Worm (Caenorhabditis elegans) whole organism, L3 larva: ENCODE measurements around the gene mvb-12.

Experiments
- R02D3.7 ChIP-seq: fragments of 150-350 bp; optimal IDR thresholded peaks from 2 replicates; lab custom pipeline; 2014; ENCODE audit warnings: missing biosample characterization, missing genetic modification characterization
- ceh-16 ChIP-seq: sonication (generic microtip); optimal IDR thresholded peaks from 2 replicates; lab custom pipeline; 2017; ENCODE audit warnings: missing biosample characterization, missing genetic modification characterization
- egl-27 ChIP-seq: sonication (generic microtip); optimal IDR thresholded peaks from 4 replicates; lab custom pipeline; 2017; ENCODE audit warnings: missing biosample characterization, missing genetic modification reagents, missing genetic modification characterization
- elt-2 ChIP-seq: sonication (generic microtip); optimal IDR thresholded peaks from 2 replicates; lab custom pipeline; 2016; ENCODE audit warnings: missing genetic modification reagents, mild to moderate bottlenecking, missing genetic modification characterization, missing compliant biosample characterization
- elt-3 ChIP-seq, 3 experiments: fragments of 150-350 bp in 1 of 3; sonication (generic microtip) in 2 of 3; optimal IDR thresholded peaks; 2 replicates in 2 of 3; 4 replicates in 1 of 3; lab custom pipeline; 2014 to 2017; ENCODE audit warnings: missing biosample characterization in 3 of 3, missing genetic modification characterization in 3 of 3
- lin-15B ChIP-seq: fragments of 150-350 bp; optimal IDR thresholded peaks from 2 replicates; lab custom pipeline; 2014; ENCODE audit warnings: missing biosample characterization, missing genetic modification characterization
- nhr-12 ChIP-seq: fragments of 150-350 bp; optimal IDR thresholded peaks from 2 replicates; lab custom pipeline; 2014; ENCODE audit warnings: missing biosample characterization, missing genetic modification characterization
- nhr-237 ChIP-seq: fragments of 150-350 bp; optimal IDR thresholded peaks from 2 replicates; lab custom pipeline; 2014; ENCODE audit warnings: missing biosample characterization, missing genetic modification characterization
- nhr-28 ChIP-seq: fragments of 150-350 bp; optimal IDR thresholded peaks from 2 replicates; lab custom pipeline; 2014; ENCODE audit warnings: missing biosample characterization, missing genetic modification characterization
- pha-4 ChIP-seq: fragments of 150-350 bp; optimal IDR thresholded peaks from 2 replicates; lab custom pipeline; 2014; ENCODE audit warnings: missing biosample characterization, missing genetic modification reagents, missing genetic modification characterization
- tbx-2 ChIP-seq: sonication (generic microtip); optimal IDR thresholded peaks from 2 replicates; lab custom pipeline; 2016; ENCODE audit warnings: mild to moderate bottlenecking, missing genetic modification characterization, missing compliant biosample characterization
- unc-39 ChIP-seq: sonication (generic microtip); optimal IDR thresholded peaks from 4 replicates; lab custom pipeline; 2017; ENCODE audit warnings: missing biosample characterization, missing genetic modification characterization
- unc-62 ChIP-seq: fragments of 150-350 bp; sonication (generic microtip); optimal IDR thresholded peaks from 4 replicates; lab custom pipeline; 2014; ENCODE audit warnings: missing biosample characterization, missing genetic modification reagents, missing genetic modification characterization
- ztf-11 ChIP-seq: fragments of 150-350 bp; optimal IDR thresholded peaks from 2 replicates; lab custom pipeline; 2014; ENCODE audit warnings: missing biosample characterization, missing genetic modification characterization

DNA sequence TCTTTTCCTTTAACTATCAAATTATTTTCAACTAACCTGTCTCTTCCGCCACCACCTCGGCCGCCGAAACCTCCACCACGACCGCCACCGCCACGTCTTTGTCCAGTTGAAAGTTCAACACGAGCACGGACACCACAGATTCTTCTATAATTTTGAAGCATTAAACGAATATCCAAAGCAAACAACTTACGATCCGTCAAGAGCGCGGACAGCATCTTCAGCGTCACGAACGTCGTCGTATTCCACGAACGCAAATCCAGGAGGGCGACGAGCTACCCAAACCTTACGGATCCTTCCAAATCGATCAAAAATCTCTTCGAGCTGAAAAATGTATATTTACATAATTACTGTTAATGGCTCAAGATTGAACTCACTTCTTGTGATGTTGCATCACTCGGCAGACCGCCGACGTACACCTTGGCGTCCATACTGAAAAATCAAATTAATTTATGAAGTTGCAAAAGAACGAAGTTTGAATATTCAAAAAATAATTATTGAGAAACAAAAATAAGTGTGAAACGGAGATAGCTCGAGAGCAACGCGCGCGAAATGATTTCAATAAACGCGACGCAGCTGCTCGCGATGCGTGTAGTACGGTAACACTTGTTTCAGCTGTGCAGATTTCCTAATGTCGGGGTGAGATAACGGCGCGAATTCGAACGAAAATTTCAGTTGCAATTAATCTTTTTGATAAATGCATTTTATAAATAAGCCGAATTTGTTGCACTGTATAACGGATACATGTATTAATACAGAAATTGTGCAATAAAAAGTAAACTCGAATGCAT, 39.3 kb upstream of the mvb-12 start, which contains the start of gene rsp-6:
- TF ChIP-seq egl-27 (tag; lab: Kevin White, UChicago) (peak; percentile 9), nhr-237 (tag; lab: Kevin White, UChicago) (no peak), pha-4 (tag; lab: Kevin White, UChicago) (peak; percentile 97), elt-2 (tag; lab: Kevin White, UChicago) (peak; percentile 65), tbx-2 (tag; lab: Kevin White, UChicago) (no peak), elt-3 (tag; optimal IDR thresholded peaks at IDR 0.05; lab: Kevin White, UChicago) (no peak), nhr-28 (no peak), nhr-12 (tag; lab: Kevin White, UChicago) (no peak), ztf-11 (tag; lab: Kevin White, UChicago) (no peak), unc-62 (GFP tag; lab: Kevin White, UChicago) (peak; percentile 28), ceh-16 (tag; lab: Kevin White, UChicago) (no peak), lin-15B (peak; percentile 97), R02D3.7 (tag; lab: Kevin White, UChicago) (peak; percentile 68), unc-39 (tag; lab: Kevin White, UChicago) (no peak)
